Worm (Caenorhabditis elegans) whole organism, L3 larva: ENCODE measurements around the gene hsp-6.

Experiments
- aly-2 ChIP-seq: fragments of 150-350 bp; optimal IDR thresholded peaks from 2 replicates; lab custom pipeline; 2014; ENCODE audit warnings: missing biosample characterization, missing genetic modification characterization
- daf-12 ChIP-seq: fragments of 150-350 bp; optimal IDR thresholded peaks from 2 replicates; lab custom pipeline; 2014; ENCODE audit warnings: missing biosample characterization, missing genetic modification reagents, missing genetic modification characterization
- egl-27 ChIP-seq: sonication (generic microtip); optimal IDR thresholded peaks from 4 replicates; lab custom pipeline; 2017; ENCODE audit warnings: missing biosample characterization, missing genetic modification reagents, missing genetic modification characterization
- hmg-11 ChIP-seq: sonication (generic microtip); optimal IDR thresholded peaks from 2 replicates; lab custom pipeline; 2016; ENCODE audit warnings: missing genetic modification characterization, missing compliant biosample characterization
- nhr-77 ChIP-seq: fragments of 150-350 bp; optimal IDR thresholded peaks from 2 replicates; lab custom pipeline; 2014; ENCODE audit warnings: missing biosample characterization, missing genetic modification characterization
- pqm-1 ChIP-seq: fragments of 150-350 bp; optimal IDR thresholded peaks from 2 replicates; lab custom pipeline; 2017; ENCODE audit warnings: missing biosample characterization, missing genetic modification characterization, inconsistent platforms
- ztf-11 ChIP-seq: fragments of 150-350 bp; optimal IDR thresholded peaks from 2 replicates; lab custom pipeline; 2014; ENCODE audit warnings: missing biosample characterization, missing genetic modification characterization

- TF ChIP-seq pqm-1 (tag; lab: Kevin White, UChicago): no peak
- no peak for TF ChIP-seq nhr-77 (tag; lab: Kevin White, UChicago)
- no peak for TF ChIP-seq daf-12
- no peak for TF ChIP-seq hmg-11 (tag; lab: Kevin White, UChicago)
- TF ChIP-seq ztf-11 (tag; lab: Kevin White, UChicago): no peak
- TF ChIP-seq aly-2: no peak
- no peak for TF ChIP-seq egl-27
These were observed 16.0 kb upstream of the hsp-6 start, which contains the start of the genes cwp-2 and cwp-3 for ce11 chrV:4842544-4842943.
